Fruit fly (Drosophila melanogaster): ENCODE measurements around the gene CG43059.

The CG43059 gene

dm6 chr3L:8338921-8339320 is 20.2 kb upstream of the CG43059 start, which contains the start of gene Pex2:
Gene Pex2, plus strand, starts transcription at chr3L:8339051.
- TF ChIP-seq CG32121 (GFP tag; IDR thresholded peaks at IDR 0.05) (peak; percentile 18; the same call in 1 of the 2 replicates), gl (tag; optimal IDR thresholded peaks at IDR 0.05) (no peak), Snoo (tag; optimal IDR thresholded peaks at IDR 0.05) (no peak), CG8301 (tag; optimal IDR thresholded peaks at IDR 0.05) (peak; percentile 6), CG14655 (GFP tag; optimal IDR thresholded peaks at IDR 0.05) (no peak), CG15710 (tag; optimal IDR thresholded peaks at IDR 0.05) (no peak), CG8159 (tag; optimal IDR thresholded peaks at IDR 0.05) (peak; percentile 16), rn (GFP tag; IDR thresholded peaks at IDR 0.05) (no peak), fd96Ca (GFP tag; IDR thresholded peaks at IDR 0.05) (no peak), CG17806 (tag; optimal IDR thresholded peaks at IDR 0.05) (no peak), Ets98B (GFP tag; IDR thresholded peaks at IDR 0.05) (no peak), CG4496 (GFP tag; IDR thresholded peaks at IDR 0.05) (0 out of 3 replicates have a peak, but pooled peaks have one; percentile 13), CG10348 (GFP tag; IDR thresholded peaks at IDR 0.05) (no peak), EcR (GFP tag; optimal IDR thresholded peaks at IDR 0.05) (no peak), CG12605 (GFP tag; IDR thresholded peaks at IDR 0.05) (no peak), CG34367 (tag; optimal IDR thresholded peaks at IDR 0.05) (no peak), Pif1B (GFP tag; optimal IDR thresholded peaks at IDR 0.05) (no peak), CG13204 (GFP tag; optimal IDR thresholded peaks at IDR 0.05) (no peak), CG9948 (tag; optimal IDR thresholded peaks at IDR 0.05) (no peak), D1 (tag; optimal IDR thresholded peaks at IDR 0.05) (no peak), Pif1A (GFP tag; optimal IDR thresholded peaks at IDR 0.05) (peak; percentile 10)

dm6 chr3L:8336372-8336771 is 17.6 kb upstream of the CG43059 start, which contains the start of gene Cpr66Cb:
Gene Cpr66Cb, plus strand, starts transcription at chr3L:8336672.
- TF ChIP-seq Ets98B (GFP tag; IDR thresholded peaks at IDR 0.05): no peak
- no peak for TF ChIP-seq CG34367 (tag; optimal IDR thresholded peaks at IDR 0.05)
- no peak for TF ChIP-seq CG15710 (tag; optimal IDR thresholded peaks at IDR 0.05)
- TF ChIP-seq fd96Ca (GFP tag; IDR thresholded peaks at IDR 0.05): no peak
- no peak for TF ChIP-seq CG17806 (tag; optimal IDR thresholded peaks at IDR 0.05)
- TF ChIP-seq Pif1B (GFP tag; optimal IDR thresholded peaks at IDR 0.05): no peak
- no peak for TF ChIP-seq CG4496 (GFP tag; IDR thresholded peaks at IDR 0.05)
- TF ChIP-seq CG8159 (tag; optimal IDR thresholded peaks at IDR 0.05): no peak
- no peak for TF ChIP-seq gl (tag; optimal IDR thresholded peaks at IDR 0.05)
- no peak for TF ChIP-seq CG12605 (GFP tag; IDR thresholded peaks at IDR 0.05)
- TF ChIP-seq Snoo (tag; optimal IDR thresholded peaks at IDR 0.05): no peak
- TF ChIP-seq CG10348 (GFP tag; IDR thresholded peaks at IDR 0.05): no peak
- TF ChIP-seq EcR (GFP tag; optimal IDR thresholded peaks at IDR 0.05): no peak
- no peak for TF ChIP-seq D1 (tag; optimal IDR thresholded peaks at IDR 0.05)
- no peak for TF ChIP-seq Pif1A (GFP tag; optimal IDR thresholded peaks at IDR 0.05)

dm6 chr3L:8334338-8334737 is 15.6 kb upstream of the CG43059 start:
- TF ChIP-seq fd96Ca (GFP tag; IDR thresholded peaks at IDR 0.05) (peak; percentile 13; the same call in 1 of the 3 replicates), Ets98B (GFP tag; IDR thresholded peaks at IDR 0.05) (0 out of 2 replicates have a peak, but pooled peaks have one; percentile 35), CG13204 (GFP tag; optimal IDR thresholded peaks at IDR 0.05) (no peak)

- no peak for TF ChIP-seq CG15710 (tag; optimal IDR thresholded peaks at IDR 0.05)
- no peak for TF ChIP-seq CG4496 (GFP tag; IDR thresholded peaks at IDR 0.05)
- no peak for TF ChIP-seq CG9948 (tag; optimal IDR thresholded peaks at IDR 0.05)
- no peak for TF ChIP-seq Pif1A (GFP tag; optimal IDR thresholded peaks at IDR 0.05)
- TF ChIP-seq CG32121 (GFP tag; IDR thresholded peaks at IDR 0.05): no peak
Observed at dm6 chr3L:8333574-8333973, 14.8 kb upstream of the CG43059 start.

- TF ChIP-seq CG32121 (GFP tag; IDR thresholded peaks at IDR 0.05) (no peak), CG10348 (GFP tag; IDR thresholded peaks at IDR 0.05) (no peak), Snoo (tag; optimal IDR thresholded peaks at IDR 0.05) (no peak), CG4496 (GFP tag; IDR thresholded peaks at IDR 0.05) (0 out of 3 replicates have a peak, but pooled peaks have one; percentile 21), rn (GFP tag; IDR thresholded peaks at IDR 0.05) (no peak)
Observed at dm6 chr3L:8331414-8331813, 12.6 kb upstream of the CG43059 start.

dm6 chr3L:8329005-8329404 is 10.2 kb upstream of the CG43059 start:
- TF ChIP-seq CG13204 (GFP tag; optimal IDR thresholded peaks at IDR 0.05): no peak
- TF ChIP-seq D1 (tag; optimal IDR thresholded peaks at IDR 0.05): peak; percentile 14

dm6 chr3L:8328283-8328682 is 9.5 kb upstream of the CG43059 start, which contains the start of gene CG34462:
Gene CG34462, plus strand, starts transcription at chr3L:8328583.
- TF ChIP-seq Snoo (tag; optimal IDR thresholded peaks at IDR 0.05) (no peak), Ets98B (GFP tag; IDR thresholded peaks at IDR 0.05) (no peak), CG8159 (tag; optimal IDR thresholded peaks at IDR 0.05) (no peak), CG15710 (tag; optimal IDR thresholded peaks at IDR 0.05) (no peak), CG17806 (tag; optimal IDR thresholded peaks at IDR 0.05) (no peak), CG14655 (GFP tag; optimal IDR thresholded peaks at IDR 0.05) (no peak), CG12605 (GFP tag; IDR thresholded peaks at IDR 0.05) (no peak), CG32121 (GFP tag; IDR thresholded peaks at IDR 0.05) (no peak), rn (GFP tag; IDR thresholded peaks at IDR 0.05) (no peak), CG8301 (tag; optimal IDR thresholded peaks at IDR 0.05) (no peak), D1 (tag; optimal IDR thresholded peaks at IDR 0.05) (no peak)

All from whole organism, pupa.